Fruit fly (Drosophila melanogaster) whole organism, embryonic: ENCODE results near the gene CG5641.

Experiments used
- Aef1 ChIP-seq: fragments of 200-800 bp; sonication (Bioruptor generic); IDR thresholded peaks from 3 replicates; pipeline ENCODE4 v1.3.6; 2022; ENCODE audit warnings: missing biosample characterization, missing genetic modification characterization
- Atf-2 ChIP-seq: fragments of 200-800 bp; sonication (Bioruptor generic); optimal IDR thresholded peaks from 2 replicates; lab custom pipeline; 2016; ENCODE audit warnings: missing biosample characterization, missing genetic modification characterization
- CG10147 ChIP-seq: fragments of 200-800 bp; sonication (Bioruptor generic); optimal IDR thresholded peaks from 2 replicates; lab custom pipeline; 2019; ENCODE audit warnings: missing biosample characterization, mild to moderate bottlenecking, missing genetic modification characterization, moderate library complexity
- CG10431 ChIP-seq: fragments of 200-800 bp; sonication (Bioruptor generic); optimal IDR thresholded peaks from 3 replicates; lab custom pipeline; 2018; ENCODE audit warnings: missing biosample characterization, mild to moderate bottlenecking, missing genetic modification characterization
- CG11696 ChIP-seq: fragments of 200-800 bp; sonication (Bioruptor generic); IDR thresholded peaks from 2 replicates; pipeline ENCODE4 v1.3.6; 2022; ENCODE audit warnings: missing biosample characterization, missing genetic modification characterization
- CG12155 ChIP-seq: fragments of 200-800 bp; sonication (Bioruptor generic); optimal IDR thresholded peaks from 3 replicates; lab custom pipeline; 2016; ENCODE audit warnings: missing biosample characterization, missing genetic modification characterization
- CG12236 ChIP-seq: fragments of 200-800 bp; sonication (Bioruptor generic); optimal IDR thresholded peaks from 2 replicates; lab custom pipeline; 2016; ENCODE audit warnings: missing biosample characterization, missing genetic modification characterization
- CG13424 ChIP-seq: fragments of 200-800 bp; sonication (Bioruptor generic); optimal IDR thresholded peaks from 2 replicates; lab custom pipeline; 2019; ENCODE audit warnings: missing biosample characterization, mild to moderate bottlenecking, missing genetic modification characterization, moderate library complexity
- CG16779 ChIP-seq: fragments of 200-800 bp; sonication (Bioruptor generic); IDR thresholded peaks from 2 replicates; pipeline ENCODE4 v1.3.6; 2022; ENCODE audit warnings: missing biosample characterization, missing genetic modification characterization
- CG17612 ChIP-seq: fragments of 200-800 bp; sonication (Bioruptor generic); IDR thresholded peaks from 2 replicates; pipeline ENCODE4 v1.3.6; 2022; ENCODE audit warnings: missing biosample characterization, missing genetic modification characterization
- CG1832 ChIP-seq: fragments of 200-800 bp; sonication (Bioruptor generic); optimal IDR thresholded peaks from 2 replicates; lab custom pipeline; 2017; ENCODE audit warnings: missing biosample characterization, mild to moderate bottlenecking, missing genetic modification characterization, inconsistent platforms
- CG30403 ChIP-seq: fragments of 200-800 bp; sonication (Bioruptor generic); optimal IDR thresholded peaks from 3 replicates; lab custom pipeline; 2016; ENCODE audit warnings: missing biosample characterization, missing genetic modification characterization
- CG31365 ChIP-seq: fragments of 200-800 bp; sonication (Bioruptor generic); optimal IDR thresholded peaks from 2 replicates; lab custom pipeline; 2018; ENCODE audit warnings: missing biosample characterization, mild to moderate bottlenecking, missing genetic modification characterization
- CG4707 ChIP-seq: fragments of 200-800 bp; sonication (Bioruptor generic); optimal IDR thresholded peaks from 2 replicates; lab custom pipeline; 2018; ENCODE audit warnings: missing biosample characterization, mild to moderate bottlenecking, missing genetic modification characterization, moderate library complexity
- CG7556 ChIP-seq: fragments of 200-800 bp; sonication (Bioruptor generic); optimal IDR thresholded peaks from 2 replicates; lab custom pipeline; 2017; ENCODE audit warnings: missing biosample characterization, mild to moderate bottlenecking, missing genetic modification characterization
- CG8359 ChIP-seq: fragments of 200-800 bp; sonication (Bioruptor generic); optimal IDR thresholded peaks from 2 replicates; lab custom pipeline; 2017; ENCODE audit warnings: missing biosample characterization, mild to moderate bottlenecking, missing genetic modification characterization, borderline replicate concordance
- CG9876 ChIP-seq: fragments of 200-800 bp; sonication (Bioruptor generic); optimal IDR thresholded peaks from 2 replicates; lab custom pipeline; 2016; ENCODE audit warnings: missing biosample characterization, missing genetic modification characterization
- Dip2 ChIP-seq: fragments of 200-800 bp; sonication (Bioruptor generic); IDR thresholded peaks from 2 replicates; pipeline ENCODE4 v1.3.6; 2022; ENCODE audit warnings: missing biosample characterization, missing genetic modification characterization
- Doc3 ChIP-seq: fragments of 200-800 bp; sonication (Bioruptor generic); IDR thresholded peaks from 3 replicates; pipeline ENCODE4 v1.3.6; 2022; ENCODE audit warnings: missing biosample characterization, missing genetic modification characterization; ENCODE audit not compliant: partially characterized antibody
- Dref ChIP-seq: fragments of 200-800 bp; sonication (Bioruptor generic); IDR thresholded peaks from 2 replicates; pipeline ENCODE4 v1.3.6; 2022; ENCODE audit warnings: missing biosample characterization, missing genetic modification characterization
- Ets65A ChIP-seq: fragments of 200-800 bp; sonication (Bioruptor generic); peaks from one replicate; lab custom pipeline; 2016; ENCODE audit warnings: missing biosample characterization, missing genetic modification characterization
- Fer1 ChIP-seq: fragments of 200-800 bp; sonication (Bioruptor generic); optimal IDR thresholded peaks from 2 replicates; lab custom pipeline; 2017; ENCODE audit warnings: missing biosample characterization, mild to moderate bottlenecking, missing genetic modification characterization
- HHEX ChIP-seq: fragments of 200-800 bp; sonication (Bioruptor generic); optimal IDR thresholded peaks from 3 replicates; lab custom pipeline; 2017; ENCODE audit warnings: missing biosample characterization, mild to moderate bottlenecking, missing genetic modification characterization, missing genetic modification reagents
- HmgD ChIP-seq: fragments of 200-800 bp; sonication (Bioruptor generic); optimal IDR thresholded peaks from 3 replicates; lab custom pipeline; 2016; ENCODE audit warnings: missing biosample characterization, missing genetic modification characterization
- MBD-R2 ChIP-seq: fragments of 200-800 bp; sonication (Bioruptor generic); IDR thresholded peaks from 2 replicates; pipeline ENCODE4 v1.3.6; 2022; ENCODE audit warnings: missing biosample characterization, missing genetic modification characterization
- Med ChIP-seq: fragments of 200-800 bp; sonication (Bioruptor generic); peaks from one replicate; lab custom pipeline; 2016; ENCODE audit warnings: missing biosample characterization, missing genetic modification characterization, mild to moderate bottlenecking, inconsistent platforms, moderate library complexity
- Neu2 ChIP-seq: fragments of 200-800 bp; sonication (Bioruptor generic); optimal IDR thresholded peaks from 3 replicates; lab custom pipeline; 2016; ENCODE audit warnings: missing biosample characterization, missing genetic modification characterization, borderline replicate concordance
- Oaz ChIP-seq: fragments of 200-800 bp; sonication (Bioruptor generic); IDR thresholded peaks from 2 replicates; pipeline ENCODE4 v1.3.6; 2022; ENCODE audit warnings: missing biosample characterization, missing genetic modification characterization
- Optix ChIP-seq: fragments of 200-800 bp; sonication (Bioruptor generic); IDR thresholded peaks from 3 replicates; pipeline ENCODE4 v1.3.6; 2022; ENCODE audit warnings: missing biosample characterization, missing genetic modification characterization
- Pdp1 ChIP-seq, 2 experiments: fragments of 200-800 bp; sonication (Bioruptor generic); optimal IDR thresholded peaks; 3 replicates each; lab custom pipeline; 2016; ENCODE audit warnings: missing biosample characterization in 2 of 2, missing genetic modification characterization in 2 of 2, mild to moderate bottlenecking in 1 of 2, moderate library complexity in 1 of 2
- Sry-β ChIP-seq: fragments of 200-800 bp; sonication (Bioruptor generic); optimal IDR thresholded peaks from 2 replicates; lab custom pipeline; 2018; ENCODE audit warnings: missing biosample characterization, mild to moderate bottlenecking, missing genetic modification characterization, moderate library complexity
- Taf1 ChIP-seq: fragments of 200-800 bp; sonication (Bioruptor generic); IDR thresholded peaks from 2 replicates; pipeline ENCODE4 v1.3.6; 2022; ENCODE audit warnings: missing biosample characterization, missing genetic modification characterization
- Trl ChIP-seq, 3 experiments: fragments of >200 bp in 2 of 3; fragments of 200-800 bp in 1 of 3; sonication (Bioruptor generic) in 1 of 3; optimal IDR thresholded peaks; 2 replicates in 1 of 3; 3 replicates in 2 of 3; lab custom pipeline; 2016 to 2017; ENCODE audit warnings: missing biosample characterization in 1 of 3, missing genetic modification characterization in 1 of 3
- al ChIP-seq: fragments of 200-800 bp; sonication (Bioruptor generic); IDR thresholded peaks from 2 replicates; pipeline ENCODE4 v1.3.6; 2022; ENCODE audit warnings: missing biosample characterization, missing genetic modification characterization
- amos ChIP-seq: fragments of 200-800 bp; sonication (Bioruptor generic); IDR thresholded peaks from 2 replicates; pipeline ENCODE4 v1.3.6; 2022; ENCODE audit warnings: missing biosample characterization, missing genetic modification characterization; ENCODE audit not compliant: partially characterized antibody
- bcd ChIP-seq: fragments of 200-800 bp; sonication (Bioruptor generic); optimal IDR thresholded peaks from 2 replicates; lab custom pipeline; 2017; ENCODE audit warnings: missing biosample characterization, mild to moderate bottlenecking, missing genetic modification characterization
- chn ChIP-seq: fragments of 200-800 bp; sonication (Bioruptor generic); optimal IDR thresholded peaks from 2 replicates; lab custom pipeline; 2016; ENCODE audit warnings: missing biosample characterization, missing genetic modification characterization
- ci ChIP-seq: fragments of 200-800 bp; sonication (Bioruptor generic); IDR thresholded peaks from 3 replicates; pipeline ENCODE4 v1.3.6; 2022; ENCODE audit warnings: missing biosample characterization, missing genetic modification characterization
- fru ChIP-seq: fragments of >200 bp; optimal IDR thresholded peaks from 2 replicates; lab custom pipeline; 2017
- hth ChIP-seq: fragments of >200 bp; optimal IDR thresholded peaks from 2 replicates; lab custom pipeline; 2017; ENCODE audit warnings: inconsistent platforms
- ken ChIP-seq: fragments of 200-800 bp; sonication (Bioruptor generic); IDR thresholded peaks from 3 replicates; pipeline ENCODE4 v1.3.6; 2022; ENCODE audit warnings: missing biosample characterization, missing genetic modification characterization
- lilli ChIP-seq: fragments of 200-800 bp; sonication (Bioruptor generic); optimal IDR thresholded peaks from 3 replicates; lab custom pipeline; 2016; ENCODE audit warnings: missing biosample characterization, missing genetic modification characterization
- mam ChIP-seq: fragments of 200-800 bp; sonication (Bioruptor generic); optimal IDR thresholded peaks from 3 replicates; lab custom pipeline; 2016; ENCODE audit warnings: missing biosample characterization, missing genetic modification characterization
- p53 ChIP-seq: fragments of 200-800 bp; sonication (Bioruptor generic); optimal IDR thresholded peaks from 2 replicates; lab custom pipeline; 2016; ENCODE audit warnings: missing biosample characterization, missing genetic modification characterization
- pita ChIP-seq: fragments of 200-800 bp; sonication (Bioruptor generic); optimal IDR thresholded peaks from 2 replicates; lab custom pipeline; 2017; ENCODE audit warnings: missing biosample characterization, mild to moderate bottlenecking, missing genetic modification characterization
- sima ChIP-seq: fragments of 200-800 bp; sonication (Bioruptor generic); optimal IDR thresholded peaks from 2 replicates; lab custom pipeline; 2016; ENCODE audit warnings: missing biosample characterization, missing genetic modification characterization
- sqz ChIP-seq: fragments of 200-800 bp; sonication (Bioruptor generic); optimal IDR thresholded peaks from 3 replicates; lab custom pipeline; 2018; ENCODE audit warnings: missing biosample characterization, mild to moderate bottlenecking, missing genetic modification characterization
- tll ChIP-seq, 2 experiments: fragments of 200-800 bp in 1 of 2; fragments of >200 bp in 1 of 2; sonication (Bioruptor generic) in 1 of 2; optimal IDR thresholded peaks; 2 replicates each; lab custom pipeline; 2017 to 2019; ENCODE audit warnings: missing biosample characterization in 2 of 2, missing genetic modification characterization in 2 of 2, mild to moderate bottlenecking in 1 of 2, moderate library complexity in 1 of 2
- tup ChIP-seq: fragments of 200-800 bp; sonication (Bioruptor generic); optimal IDR thresholded peaks from 2 replicates; lab custom pipeline; 2016; ENCODE audit warnings: missing biosample characterization, mild to moderate bottlenecking, missing genetic modification characterization, moderate library complexity
- unc-4 ChIP-seq: fragments of 200-800 bp; sonication (Bioruptor generic); IDR thresholded peaks from 2 replicates; pipeline ENCODE4 v1.3.6; 2022; ENCODE audit warnings: missing biosample characterization, missing genetic modification characterization; ENCODE audit not compliant: partially characterized antibody
- yki ChIP-seq: fragments of >200 bp; optimal IDR thresholded peaks from 3 replicates; lab custom pipeline; 2018

Gene CG5641

DNA sequence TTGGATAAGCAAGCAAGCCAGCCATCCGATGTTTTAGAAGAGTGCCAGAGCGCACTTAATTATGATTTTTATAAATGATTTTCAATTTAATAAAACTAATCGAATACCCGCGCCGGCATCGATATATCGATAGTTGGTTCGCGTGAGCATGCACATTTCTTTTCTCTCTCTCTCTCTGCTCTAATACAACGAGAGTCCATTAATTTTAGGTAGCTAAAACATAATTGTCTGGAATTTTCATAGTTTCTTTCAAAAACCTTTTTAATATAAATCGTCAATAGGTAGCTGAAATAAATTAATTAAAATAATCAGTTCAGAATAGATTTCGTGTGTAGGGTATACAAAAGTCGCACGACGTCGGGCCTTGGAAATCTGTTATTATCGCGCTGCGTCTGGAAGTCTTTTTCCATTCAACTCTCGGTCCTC is 19.8 kb upstream of the CG5641 start, which contains the start of gene CG18549 (continued):
- peak; percentile 81 for TF ChIP-seq unc-4
- TF ChIP-seq Pdp1 (GFP tag; optimal IDR thresholded peaks at IDR 0.05; lab: Kevin White, UChicago): peak; percentile 99
- TF ChIP-seq fru (lab: Kevin White, UChicago): no peak
- TF ChIP-seq CG7556: peak; percentile 100
- peak; percentile 83 for TF ChIP-seq Dip2
- peak in 1 of 2 experiments; percentile 89 for TF ChIP-seq tll (GFP tag; optimal IDR thresholded peaks at IDR 0.05; lab: Kevin White, UChicago)
- TF ChIP-seq HHEX: peak; percentile 100
- TF ChIP-seq CG16779: peak; percentile 99
- peak; percentile 95 for TF ChIP-seq CG31365 (tag; lab: Kevin White, UChicago)
- TF ChIP-seq HmgD (GFP tag; lab: Kevin White, UChicago): peak; percentile 98
- peak; percentile 100 for TF ChIP-seq CG30403 (GFP tag; lab: Kevin White, UChicago)
- peak; percentile 100 for TF ChIP-seq ci (GFP tag; lab: Robert Waterston, UW)
- TF ChIP-seq CG10147 (GFP tag; lab: Kevin White, UChicago): peak; percentile 100
- TF ChIP-seq bcd (GFP tag; lab: Kevin White, UChicago): peak; percentile 100
- TF ChIP-seq p53: peak; percentile 96
- peak; percentile 100 for TF ChIP-seq Fer1
- TF ChIP-seq CG1832 (GFP tag; lab: Kevin White, UChicago): no peak
- peak; percentile 99 for TF ChIP-seq tup (GFP tag; lab: Kevin White, UChicago)
- TF ChIP-seq lilli (GFP tag; lab: Kevin White, UChicago): peak; percentile 100
- TF ChIP-seq amos: peak; percentile 85
- peak; percentile 99 for TF ChIP-seq CG17612
- TF ChIP-seq sima (GFP tag; lab: Kevin White, UChicago): peak; percentile 98
- TF ChIP-seq Trl (optimal IDR thresholded peaks at IDR 0.05; lab: Kevin White, UChicago): peak; percentile 46 to 53
- TF ChIP-seq Trl (GFP tag; optimal IDR thresholded peaks at IDR 0.05; lab: Kevin White, UChicago): peak; percentile 99
- TF ChIP-seq Sry-β: peak; percentile 83
- TF ChIP-seq Dref (GFP tag; lab: Robert Waterston, UW): peak; percentile 82
- no peak for TF ChIP-seq hth (lab: Kevin White, UChicago)
- TF ChIP-seq Aef1 (GFP tag; lab: Robert Waterston, UW): peak; percentile 100
- peak; percentile 100 for TF ChIP-seq Ets65A
- no peak for TF ChIP-seq yki (lab: Kevin White, UChicago)
- TF ChIP-seq sqz: peak; percentile 100
- TF ChIP-seq MBD-R2 (GFP tag; lab: Robert Waterston, UW): peak; percentile 100
- TF ChIP-seq CG12236: peak; percentile 99
- TF ChIP-seq Neu2 (GFP tag; lab: Kevin White, UChicago): peak; percentile 91
- TF ChIP-seq Atf-2 (GFP tag; lab: Kevin White, UChicago): peak; percentile 99
- TF ChIP-seq Med (GFP tag; lab: Kevin White, UChicago): peak; percentile 100
- peak; percentile 97 for TF ChIP-seq CG8359
- TF ChIP-seq CG11696 (GFP tag; lab: Robert Waterston, UW): peak; percentile 98
- TF ChIP-seq al: peak; percentile 99
- peak; percentile 96 for TF ChIP-seq CG9876 (GFP tag; lab: Kevin White, UChicago)
- TF ChIP-seq Doc3: peak; percentile 85
- peak; percentile 100 for TF ChIP-seq chn (GFP tag; lab: Kevin White, UChicago)
- peak; percentile 100 for TF ChIP-seq ken (GFP tag; lab: Robert Waterston, UW)
- peak; percentile 99 for TF ChIP-seq mam (GFP tag; lab: Kevin White, UChicago)
- TF ChIP-seq CG13424: peak; percentile 100
- peak; percentile 99 for TF ChIP-seq CG12155
- peak; percentile 99 for TF ChIP-seq CG4707 (GFP tag; lab: Kevin White, UChicago)
- TF ChIP-seq Oaz (GFP tag; lab: Robert Waterston, UW): peak; percentile 100
- no peak for TF ChIP-seq pita (GFP tag; lab: Kevin White, UChicago)
- peak; percentile 98 for TF ChIP-seq Taf1
- TF ChIP-seq Optix (GFP tag; lab: Robert Waterston, UW): peak; percentile 99
- TF ChIP-seq CG10431 (GFP tag; lab: Kevin White, UChicago): peak; percentile 99
